Fruit fly (Drosophila melanogaster) whole organism, embryonic: ENCODE measurements around the gene CG15602.
A peak's percentile ranks its signal among the peaks of the same experiment; 100 is the strongest.

Source experiments
- C15 ChIP-seq: fragments of 200-800 bp; sonication (Bioruptor generic); IDR thresholded peaks from 3 replicates; pipeline ENCODE4 v1.3.6; 2022; ENCODE audit warnings: missing biosample characterization, missing genetic modification characterization
- CG10431 ChIP-seq: fragments of 200-800 bp; sonication (Bioruptor generic); optimal IDR thresholded peaks from 3 replicates; lab custom pipeline; 2018; ENCODE audit warnings: missing biosample characterization, mild to moderate bottlenecking, missing genetic modification characterization
- CG11085 ChIP-seq: fragments of 200-800 bp; sonication (Bioruptor generic); IDR thresholded peaks from 2 replicates; pipeline ENCODE4 v1.3.6; 2022; ENCODE audit warnings: missing biosample characterization, missing genetic modification characterization
- CG11398 ChIP-seq: fragments of 200-800 bp; sonication (Bioruptor generic); optimal IDR thresholded peaks from 2 replicates; lab custom pipeline; 2016; ENCODE audit warnings: missing biosample characterization, missing genetic modification characterization
- CG11456 ChIP-seq: fragments of 200-800 bp; sonication (Bioruptor generic); IDR thresholded peaks from 3 replicates; pipeline ENCODE4 v1.3.6; 2022; ENCODE audit warnings: missing biosample characterization, missing genetic modification characterization
- CG11504 ChIP-seq: fragments of 200-800 bp; sonication (Bioruptor generic); optimal IDR thresholded peaks from 3 replicates; lab custom pipeline; 2019; ENCODE audit warnings: missing biosample characterization, mild to moderate bottlenecking, missing genetic modification characterization, moderate library complexity
- CG12219 ChIP-seq: fragments of 200-800 bp; sonication (Bioruptor generic); optimal IDR thresholded peaks from 3 replicates; lab custom pipeline; 2018; ENCODE audit warnings: missing biosample characterization, mild to moderate bottlenecking, missing genetic modification characterization
- CG12391 ChIP-seq: fragments of 200-800 bp; sonication (Bioruptor generic); optimal IDR thresholded peaks from 3 replicates; lab custom pipeline; 2018; ENCODE audit warnings: missing biosample characterization, mild to moderate bottlenecking, missing genetic modification characterization, moderate library complexity
- CG13296 ChIP-seq: fragments of 200-800 bp; sonication (Bioruptor generic); optimal IDR thresholded peaks from 3 replicates; lab custom pipeline; 2018; ENCODE audit warnings: missing biosample characterization, mild to moderate bottlenecking, missing genetic modification characterization
- CG14014 ChIP-seq: fragments of 200-800 bp; sonication (Bioruptor generic); IDR thresholded peaks from 2 replicates; pipeline ENCODE4 v1.3.6; 2022; ENCODE audit warnings: missing biosample characterization, missing genetic modification characterization
- CG14050 ChIP-seq: fragments of 200-800 bp; sonication (Bioruptor generic); IDR thresholded peaks from 3 replicates; pipeline ENCODE4 v1.3.6; 2022; ENCODE audit warnings: missing biosample characterization, missing genetic modification characterization
- CG17328 ChIP-seq: fragments of 200-800 bp; sonication (Bioruptor generic); IDR thresholded peaks from 2 replicates; pipeline ENCODE4 v1.3.6; 2022; ENCODE audit warnings: missing biosample characterization, missing genetic modification characterization
- CG18599 ChIP-seq: fragments of 200-800 bp; sonication (Bioruptor generic); optimal IDR thresholded peaks from 3 replicates; lab custom pipeline; 2017; ENCODE audit warnings: missing biosample characterization, missing genetic modification characterization, mild to moderate bottlenecking, moderate library complexity, missing genetic modification reagents
- CG2116 ChIP-seq: fragments of 200-800 bp; sonication (Bioruptor generic); optimal IDR thresholded peaks from 3 replicates; lab custom pipeline; 2018; ENCODE audit warnings: missing biosample characterization, mild to moderate bottlenecking, missing genetic modification characterization
- CG32767 ChIP-seq: fragments of 200-800 bp; sonication (Bioruptor generic); IDR thresholded peaks from 2 replicates; pipeline ENCODE4 v1.3.6; 2022; ENCODE audit warnings: missing biosample characterization, missing genetic modification characterization
- CG32772 ChIP-seq: fragments of 200-800 bp; sonication (Bioruptor generic); IDR thresholded peaks from 2 replicates; pipeline ENCODE4 v1.3.6; 2022; ENCODE audit warnings: missing biosample characterization, missing genetic modification characterization
- CG34376 ChIP-seq: fragments of 200-800 bp; sonication (Bioruptor generic); optimal IDR thresholded peaks from 2 replicates; lab custom pipeline; 2018; ENCODE audit warnings: missing biosample characterization, mild to moderate bottlenecking, missing genetic modification characterization
- CG5180 ChIP-seq: fragments of 200-800 bp; sonication (Bioruptor generic); optimal IDR thresholded peaks from 3 replicates; lab custom pipeline; 2017; ENCODE audit warnings: missing biosample characterization, missing genetic modification characterization, mild to moderate bottlenecking, moderate library complexity, missing genetic modification reagents
- CG8281 ChIP-seq: fragments of 200-800 bp; sonication (Bioruptor generic); optimal IDR thresholded peaks from 2 replicates; lab custom pipeline; 2018; ENCODE audit warnings: missing biosample characterization, mild to moderate bottlenecking, missing genetic modification characterization, moderate library complexity
- CG8290 ChIP-seq, 3 experiments: fragments of 200-800 bp; sonication (Bioruptor generic); optimal IDR thresholded peaks; 2 replicates each; lab custom pipeline; 2016 to 2019; ENCODE audit warnings: missing biosample characterization in 3 of 3, missing genetic modification characterization in 3 of 3, mild to moderate bottlenecking in 2 of 3, moderate library complexity in 1 of 3
- CG9215 ChIP-seq: fragments of 200-800 bp; sonication (Bioruptor generic); IDR thresholded peaks from 2 replicates; pipeline ENCODE4 v1.3.6; 2022; ENCODE audit warnings: missing biosample characterization, missing genetic modification characterization
- CHES-1-like ChIP-seq: fragments of 200-800 bp; sonication (Bioruptor generic); optimal IDR thresholded peaks from 2 replicates; lab custom pipeline; 2016; ENCODE audit warnings: missing biosample characterization, missing genetic modification characterization
- Camta ChIP-seq: fragments of 200-800 bp; sonication (Bioruptor generic); optimal IDR thresholded peaks from 2 replicates; lab custom pipeline; 2016; ENCODE audit warnings: missing biosample characterization, missing genetic modification characterization
- Dip2 ChIP-seq: fragments of 200-800 bp; sonication (Bioruptor generic); IDR thresholded peaks from 2 replicates; pipeline ENCODE4 v1.3.6; 2022; ENCODE audit warnings: missing biosample characterization, missing genetic modification characterization
- HLH54F ChIP-seq: fragments of 200-800 bp; sonication (Bioruptor generic); optimal IDR thresholded peaks from 3 replicates; lab custom pipeline; 2016; ENCODE audit warnings: missing biosample characterization, missing genetic modification characterization
- Kr ChIP-seq: fragments of 200-800 bp; sonication (Bioruptor generic); optimal IDR thresholded peaks from 2 replicates; lab custom pipeline; 2017; ENCODE audit warnings: missing biosample characterization, mild to moderate bottlenecking, missing genetic modification characterization
- NC2β ChIP-seq: fragments of 200-800 bp; sonication (Bioruptor generic); optimal IDR thresholded peaks from 2 replicates; lab custom pipeline; 2016; ENCODE audit warnings: missing biosample characterization, missing genetic modification characterization
- Side ChIP-seq: fragments of 200-800 bp; sonication (Bioruptor generic); optimal IDR thresholded peaks from 2 replicates; lab custom pipeline; 2016; ENCODE audit warnings: missing biosample characterization, missing genetic modification characterization
- Usf ChIP-seq: fragments of 200-800 bp; sonication (Bioruptor generic); optimal IDR thresholded peaks from 2 replicates; lab custom pipeline; 2017; ENCODE audit warnings: missing genotype, missing biosample characterization, missing genetic modification characterization
- amos ChIP-seq: fragments of 200-800 bp; sonication (Bioruptor generic); IDR thresholded peaks from 2 replicates; pipeline ENCODE4 v1.3.6; 2022; ENCODE audit warnings: missing biosample characterization, missing genetic modification characterization; ENCODE audit not compliant: partially characterized antibody
- ash1 ChIP-seq: fragments of 200-800 bp; sonication (Bioruptor generic); optimal IDR thresholded peaks from 2 replicates; lab custom pipeline; 2018; ENCODE audit warnings: missing biosample characterization, mild to moderate bottlenecking, missing genetic modification characterization
- br ChIP-seq: fragments of >200 bp; optimal IDR thresholded peaks from 2 replicates; lab custom pipeline; 2017
- crol ChIP-seq: fragments of 200-800 bp; sonication (Bioruptor generic); IDR thresholded peaks from 2 replicates; pipeline ENCODE4 v1.3.6; 2022; ENCODE audit warnings: missing biosample characterization, missing genetic modification characterization
- eve ChIP-seq, 2 experiments: fragments of >200 bp; optimal IDR thresholded peaks; 2 replicates each; lab custom pipeline; 2017; ENCODE audit warnings: missing biosample characterization in 2 of 2, missing genetic modification characterization in 2 of 2
- fd96Cb ChIP-seq: fragments of 200-800 bp; sonication (Bioruptor generic); optimal IDR thresholded peaks from 2 replicates; lab custom pipeline; 2018; ENCODE audit warnings: missing biosample characterization, mild to moderate bottlenecking, missing genetic modification characterization, moderate library complexity
- gem ChIP-seq: fragments of 200-800 bp; sonication (Bioruptor generic); optimal IDR thresholded peaks from 2 replicates; lab custom pipeline; 2019; ENCODE audit warnings: missing biosample characterization, mild to moderate bottlenecking, missing genetic modification characterization, moderate library complexity
- grn ChIP-seq: fragments of 200-800 bp; sonication (Bioruptor generic); optimal IDR thresholded peaks from 3 replicates; lab custom pipeline; 2017; ENCODE audit warnings: missing biosample characterization, missing genetic modification characterization
- ham ChIP-seq: fragments of 200-800 bp; sonication (Bioruptor generic); IDR thresholded peaks from 2 replicates; pipeline ENCODE4 v1.3.6; 2022; ENCODE audit warnings: missing biosample characterization, missing genetic modification characterization
- jigr1 ChIP-seq: fragments of 200-800 bp; sonication (Bioruptor generic); IDR thresholded peaks from 3 replicates; pipeline ENCODE4 v1.3.6; 2022; ENCODE audit warnings: missing biosample characterization, missing genetic modification characterization
- otp ChIP-seq: fragments of 200-800 bp; sonication (Bioruptor generic); IDR thresholded peaks from 3 replicates; pipeline ENCODE4, ENCODE4 v1.3.6; 2022; ENCODE audit warnings: missing biosample characterization, missing genetic modification characterization
- pan ChIP-seq, 4 experiments: fragments of >200 bp in 3 of 4; fragments of 200-800 bp in 1 of 4; sonication (Bioruptor generic) in 1 of 4; optimal IDR thresholded peaks in 3 of 4; IDR thresholded peaks in 1 of 4; 2 replicates each; pipeline versions ENCODE4 v1.3.6 to Lab custom; 2017 to 2022; ENCODE audit warnings: missing biosample characterization in 2 of 4, missing genetic modification characterization in 2 of 4, mixed read lengths in 1 of 4
- pfk ChIP-seq: fragments of 200-800 bp; sonication (Bioruptor generic); optimal IDR thresholded peaks from 2 replicates; lab custom pipeline; 2018; ENCODE audit warnings: missing biosample characterization, mild to moderate bottlenecking, missing genetic modification characterization, moderate library complexity
- pho ChIP-seq: fragments of 200-800 bp; sonication (Bioruptor generic); optimal IDR thresholded peaks from 2 replicates; lab custom pipeline; 2016; ENCODE audit warnings: missing biosample characterization, missing genetic modification characterization
- ranshi ChIP-seq: fragments of 200-800 bp; sonication (Bioruptor generic); IDR thresholded peaks from 2 replicates; pipeline ENCODE4 v1.3.6; 2022; ENCODE audit warnings: missing biosample characterization, missing genetic modification characterization
- so ChIP-seq: fragments of 200-800 bp; sonication (Bioruptor generic); IDR thresholded peaks from 3 replicates; pipeline ENCODE4 v1.3.6; 2022; ENCODE audit warnings: missing biosample characterization, missing genetic modification characterization
- stwl ChIP-seq: fragments of 200-800 bp; sonication (Bioruptor generic); optimal IDR thresholded peaks from 3 replicates; lab custom pipeline; 2018; ENCODE audit warnings: missing biosample characterization, mild to moderate bottlenecking, missing genetic modification characterization, moderate library complexity
- tll ChIP-seq, 2 experiments: fragments of 200-800 bp in 1 of 2; fragments of >200 bp in 1 of 2; sonication (Bioruptor generic) in 1 of 2; optimal IDR thresholded peaks; 2 replicates each; lab custom pipeline; 2017 to 2019; ENCODE audit warnings: missing biosample characterization in 2 of 2, missing genetic modification characterization in 2 of 2, mild to moderate bottlenecking in 1 of 2, moderate library complexity in 1 of 2
- z ChIP-seq: fragments of 200-800 bp; sonication (Bioruptor generic); IDR thresholded peaks from 3 replicates; pipeline ENCODE4 v1.3.6; 2022; ENCODE audit warnings: missing biosample characterization, missing genetic modification characterization

Gene CG15602

DNA sequence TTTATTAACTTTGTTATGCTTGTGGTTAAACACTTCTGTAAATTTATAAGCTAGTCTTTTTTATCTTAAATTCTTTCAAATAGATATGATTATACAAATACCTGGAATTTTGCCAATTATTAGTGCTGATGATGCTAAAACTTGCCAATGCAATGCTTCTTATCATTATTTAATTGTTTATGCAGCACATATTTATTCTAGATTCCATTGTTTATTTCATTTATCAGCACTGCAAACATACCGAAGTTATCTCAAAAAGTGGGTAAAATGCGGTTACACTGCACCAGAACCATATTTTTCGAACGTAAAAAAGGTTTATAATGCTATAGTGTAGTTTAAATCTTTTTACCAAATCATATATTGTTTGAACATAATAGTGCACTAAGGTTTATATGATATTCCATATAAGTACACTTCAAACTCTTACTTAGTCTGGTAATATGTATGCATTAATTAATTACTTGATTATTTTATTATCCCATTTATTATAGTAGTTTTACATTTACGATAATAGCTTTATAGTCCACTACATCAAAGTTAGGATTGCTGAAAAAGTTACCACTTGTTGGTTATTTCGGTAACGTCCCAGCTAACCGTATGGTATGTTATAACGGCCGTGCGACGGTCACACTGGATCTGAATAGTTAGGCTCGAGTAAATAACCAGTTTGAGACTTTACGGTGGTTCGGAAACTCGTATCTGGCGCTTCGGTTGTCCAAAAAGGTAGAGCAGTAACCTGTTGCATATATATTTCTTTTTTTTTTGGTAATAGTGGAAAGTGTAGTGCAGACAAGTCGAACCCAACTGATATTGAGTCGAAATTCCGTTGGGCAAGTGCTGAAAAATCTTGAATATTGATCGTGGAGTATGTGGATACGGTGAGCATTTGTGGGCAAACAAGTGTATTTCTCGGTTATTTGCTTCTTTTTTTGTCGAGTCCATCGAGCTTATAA lies 10.7 kb upstream of the CG15602 start, which contains the start of gene Rhp (continued):
- TF ChIP-seq stwl (tag; lab: Kevin White, UChicago) (no peak), CG32767 (GFP tag; lab: Robert Waterston, UW) (no peak), CG11398 (GFP tag; lab: Kevin White, UChicago) (no peak), tll (GFP tag; optimal IDR thresholded peaks at IDR 0.05; lab: Kevin White, UChicago) (no peak), CG11085 (GFP tag; lab: Robert Waterston, UW) (no peak), pfk (GFP tag; lab: Kevin White, UChicago) (peak; percentile 23), pan (optimal IDR thresholded peaks at IDR 0.05; lab: Kevin White, UChicago) (no peak), pan (GFP tag; optimal IDR thresholded peaks at IDR 0.05 in 1 of 2, IDR thresholded peaks at IDR 0.05 in 1 of 2) (no peak), gem (tag; lab: Kevin White, UChicago) (peak; percentile 68), ranshi (GFP tag; lab: Robert Waterston, UW) (no peak), crol (no peak), CG32772 (GFP tag; lab: Robert Waterston, UW) (no peak), br (lab: Kevin White, UChicago) (no peak), pho (GFP tag; lab: Kevin White, UChicago) (no peak), z (GFP tag; lab: Robert Waterston, UW) (no peak), Dip2 (GFP tag; lab: Robert Waterston, UW) (no peak), amos (GFP tag; lab: Robert Waterston, UW) (peak; percentile 54; the same call in 1 of the 2 replicates), CG14050 (GFP tag; lab: Robert Waterston, UW) (0 out of 3 replicates have a peak, but pooled peaks have one; percentile 9), ham (no peak), CG18599 (GFP tag; lab: Kevin White, UChicago) (no peak), Camta (GFP tag; lab: Kevin White, UChicago) (no peak), grn (GFP tag; lab: Kevin White, UChicago) (no peak), eve (GFP tag; optimal IDR thresholded peaks at IDR 0.05; lab: Kevin White, UChicago) (no peak), CG13296 (peak; percentile 77), Side (GFP tag; lab: Kevin White, UChicago) (no peak), fd96Cb (tag; lab: Kevin White, UChicago) (no peak), jigr1 (GFP tag; lab: Robert Waterston, UW) (no peak), CG8281 (tag; lab: Kevin White, UChicago) (peak; percentile 18), CHES-1-like (GFP tag; lab: Kevin White, UChicago) (no peak), CG12219 (peak; percentile 41), C15 (GFP tag; lab: Robert Waterston, UW) (no peak), CG10431 (GFP tag; lab: Kevin White, UChicago) (peak; percentile 55), CG8290 (GFP tag; optimal IDR thresholded peaks at IDR 0.05; lab: Kevin White, UChicago) (no peak), CG8290 (tag; optimal IDR thresholded peaks at IDR 0.05; lab: Kevin White, UChicago) (peak in 1 of 2 experiments; percentile 84), NC2β (no peak), HLH54F (GFP tag; lab: Kevin White, UChicago) (no peak), CG34376 (no peak), CG9215 (no peak), CG11504 (no peak), CG11456 (GFP tag; lab: Robert Waterston, UW) (no peak), CG2116 (GFP tag; lab: Kevin White, UChicago) (peak; percentile 45), ash1 (GFP tag; lab: Kevin White, UChicago) (no peak), otp (GFP tag; lab: Robert Waterston, UW) (no peak), Usf (GFP tag; lab: Kevin White, UChicago) (no peak), CG12391 (tag; lab: Kevin White, UChicago) (peak; percentile 11), CG14014 (GFP tag; lab: Robert Waterston, UW) (peak; percentile 63; the same call in 1 of the 2 replicates), so (GFP tag; lab: Robert Waterston, UW) (peak; percentile 38; the same call in 2 of the 3 replicates), CG5180 (peak; percentile 56), CG17328 (no peak; the same call in 1 of the 2 replicates), Kr (GFP tag; lab: Kevin White, UChicago) (no peak)
